Worm (Caenorhabditis elegans) whole organism, L1 larva: ENCODE data around the gene B0554.5.
A peak's percentile ranks its signal among the peaks of the same experiment; 100 is the strongest.

ENCODE experiments used
- C04F5.9 ChIP-seq: sonication (generic microtip); optimal IDR thresholded peaks from 2 replicates; lab custom pipeline; 2016; ENCODE audit warnings: missing genetic modification characterization, missing compliant biosample characterization
- C16A3.4 ChIP-seq: fragments of 150-350 bp; optimal IDR thresholded peaks from 2 replicates; lab custom pipeline; 2014; ENCODE audit warnings: missing biosample characterization, missing genetic modification characterization
- C34B4.2 ChIP-seq: sonication (generic microtip); optimal IDR thresholded peaks from 2 replicates; lab custom pipeline; 2017; ENCODE audit warnings: mild to moderate bottlenecking, missing genetic modification characterization, missing compliant biosample characterization
- blmp-1 ChIP-seq: fragments of 150-350 bp; optimal IDR thresholded peaks from 2 replicates; lab custom pipeline; 2014; ENCODE audit warnings: missing biosample characterization, missing genetic modification characterization
- ceh-63 ChIP-seq: fragments of 200-800 bp; sonication (Bioruptor generic); optimal IDR thresholded peaks from 2 replicates; lab custom pipeline; 2018; ENCODE audit warnings: mild to moderate bottlenecking, missing genetic modification characterization, missing compliant biosample characterization
- ceh-82 ChIP-seq, 3 experiments: fragments of 150-350 bp in 1 of 3; sonication (generic microtip) in 2 of 3; optimal IDR thresholded peaks; 2 replicates each; lab custom pipeline; 2014 to 2017; ENCODE audit warnings: missing biosample characterization in 3 of 3, missing genetic modification characterization in 3 of 3
- ceh-88 ChIP-seq: fragments of 200-800 bp; sonication (Bioruptor generic); IDR thresholded peaks from 2 replicates; pipeline ENCODE4 v1.3.6; 2022; ENCODE audit warnings: missing genetic modification characterization, missing compliant biosample characterization
- dpl-1 ChIP-seq, 3 experiments: fragments of 150-350 bp in 2 of 3; sonication (generic microtip) in 1 of 3; optimal IDR thresholded peaks; 2 replicates each; lab custom pipeline; 2014 to 2017; ENCODE audit warnings: missing biosample characterization in 3 of 3, missing genetic modification characterization in 3 of 3, missing genetic modification reagents in 3 of 3
- efl-1 ChIP-seq, 4 experiments: fragments of 150-350 bp; optimal IDR thresholded peaks in 3 of 4; peaks in 1 of 4; 1 replicate in 1 of 4; 2 replicates in 3 of 4; lab custom pipeline; 2014; ENCODE audit warnings: missing biosample characterization in 2 of 4, missing genetic modification characterization in 2 of 4, missing genetic modification reagents in 2 of 4
- egl-13 ChIP-seq: sonication (generic microtip); optimal IDR thresholded peaks from 2 replicates; lab custom pipeline; 2016; ENCODE audit warnings: missing genotype, missing genetic modification reagents, missing genetic modification characterization, missing compliant biosample characterization
- elt-2 ChIP-seq: sonication (generic microtip); optimal IDR thresholded peaks from 2 replicates; lab custom pipeline; 2016; ENCODE audit warnings: missing genetic modification characterization, mild to moderate bottlenecking, inconsistent platforms, missing compliant biosample characterization, missing genetic modification reagents
- elt-3 ChIP-seq, 6 experiments: fragments of 150-350 bp in 1 of 6; sonication (generic microtip); optimal IDR thresholded peaks; 2 replicates each; lab custom pipeline; 2017 to 2018; ENCODE audit warnings: missing biosample characterization in 6 of 6, missing genetic modification characterization in 6 of 6, inconsistent platforms in 1 of 6
- fos-1 ChIP-seq: fragments of 150-350 bp; optimal IDR thresholded peaks from 2 replicates; lab custom pipeline; 2014; ENCODE audit warnings: missing biosample characterization, missing genetic modification characterization
- grh-1 ChIP-seq: fragments of 200-800 bp; sonication (Bioruptor generic); IDR thresholded peaks from 2 replicates; pipeline ENCODE4 v1.3.6; 2022; ENCODE audit warnings: missing genetic modification reagents, missing genetic modification characterization, missing compliant biosample characterization
- jun-1 ChIP-seq: fragments of 150-350 bp; optimal IDR thresholded peaks from 2 replicates; lab custom pipeline; 2014; ENCODE audit warnings: missing biosample characterization, missing genetic modification reagents, missing genetic modification characterization
- lin-14 ChIP-seq: fragments of 200-800 bp; sonication (Bioruptor generic); optimal IDR thresholded peaks from 2 replicates; lab custom pipeline; 2018; ENCODE audit warnings: mild to moderate bottlenecking, missing genetic modification characterization, moderate library complexity, missing compliant biosample characterization
- lin-35 ChIP-seq, 2 experiments: fragments of 150-350 bp; optimal IDR thresholded peaks; 2 replicates each; lab custom pipeline; 2014; ENCODE audit warnings: missing biosample characterization in 2 of 2, missing genetic modification characterization in 2 of 2, missing genetic modification reagents in 2 of 2
- lsy-2 ChIP-seq, 2 experiments: fragments of 150-350 bp; optimal IDR thresholded peaks; 2 replicates each; lab custom pipeline; 2014; ENCODE audit warnings: missing biosample characterization in 2 of 2, missing genetic modification characterization in 2 of 2
- mab-9 ChIP-seq: fragments of 200-800 bp; sonication (Bioruptor generic); IDR thresholded peaks from 2 replicates; pipeline ENCODE4 v1.3.6; 2022; ENCODE audit warnings: missing genetic modification reagents, missing genetic modification characterization, missing compliant biosample characterization
- mdl-1 ChIP-seq, 2 experiments: fragments of 150-350 bp; optimal IDR thresholded peaks; 2 replicates each; lab custom pipeline; 2014 to 2017; ENCODE audit warnings: missing biosample characterization in 2 of 2, missing genetic modification characterization in 2 of 2, inconsistent platforms in 1 of 2
- mep-1 ChIP-seq: fragments of 150-350 bp; optimal IDR thresholded peaks from 2 replicates; lab custom pipeline; 2014; ENCODE audit warnings: missing biosample characterization, missing genetic modification characterization
- nhr-11 ChIP-seq: fragments of 150-350 bp; optimal IDR thresholded peaks from 2 replicates; lab custom pipeline; 2014; ENCODE audit warnings: missing biosample characterization, missing genetic modification characterization
- nhr-12 ChIP-seq: sonication (generic microtip); optimal IDR thresholded peaks from 2 replicates; lab custom pipeline; 2017; ENCODE audit warnings: missing biosample characterization, missing genetic modification characterization
- nhr-19 ChIP-seq: fragments of 200-800 bp; sonication (Bioruptor generic); conservative IDR thresholded peaks from 2 replicates; pipeline ENCODE4 v1.3.6; 2022; ENCODE audit warnings: missing genetic modification characterization, missing compliant biosample characterization
- nhr-20 ChIP-seq: sonication (generic microtip); optimal IDR thresholded peaks from 2 replicates; lab custom pipeline; 2016; ENCODE audit warnings: mild to moderate bottlenecking, missing genetic modification characterization, missing compliant biosample characterization
- nhr-28 ChIP-seq: fragments of 150-350 bp; optimal IDR thresholded peaks from 2 replicates; lab custom pipeline; 2014; ENCODE audit warnings: missing biosample characterization, missing genetic modification characterization
- nhr-47 ChIP-seq: sonication (generic microtip); optimal IDR thresholded peaks from 2 replicates; lab custom pipeline; 2016; ENCODE audit warnings: mild to moderate bottlenecking, missing genetic modification characterization, moderate library complexity, missing compliant biosample characterization
- nhr-71 ChIP-seq: sonication (generic microtip); optimal IDR thresholded peaks from 2 replicates; lab custom pipeline; 2016; ENCODE audit warnings: mild to moderate bottlenecking, missing genetic modification characterization, moderate library complexity, missing compliant biosample characterization
- nhr-85 ChIP-seq: sonication (generic microtip); peaks from one replicate; lab custom pipeline; 2016; ENCODE audit warnings: missing genetic modification characterization, inconsistent platforms, missing compliant biosample characterization
- nhr-90 ChIP-seq: sonication (generic microtip); optimal IDR thresholded peaks from 2 replicates; lab custom pipeline; 2016; ENCODE audit warnings: mild to moderate bottlenecking, missing genetic modification characterization, missing compliant biosample characterization; ENCODE audit not compliant: poor library complexity
- pag-3 ChIP-seq: sonication (generic microtip); optimal IDR thresholded peaks from 2 replicates; lab custom pipeline; 2017; ENCODE audit warnings: missing genetic modification characterization, mild to moderate bottlenecking, missing compliant biosample characterization, antibody characterized with exemption, borderline replicate concordance; ENCODE audit not compliant: insufficient read depth
- skn-1 ChIP-seq: fragments of 150-350 bp; optimal IDR thresholded peaks from 2 replicates; lab custom pipeline; 2014; ENCODE audit warnings: missing biosample characterization, missing genetic modification characterization
- snu-23 ChIP-seq: sonication (generic microtip); optimal IDR thresholded peaks from 2 replicates; lab custom pipeline; 2016; ENCODE audit warnings: missing genetic modification characterization, missing compliant biosample characterization
- sox-4 ChIP-seq: sonication (generic microtip); optimal IDR thresholded peaks from 2 replicates; lab custom pipeline; 2016; ENCODE audit warnings: missing genetic modification characterization, missing compliant biosample characterization
- tbx-2 ChIP-seq: sonication (generic microtip); optimal IDR thresholded peaks from 2 replicates; lab custom pipeline; 2016; ENCODE audit warnings: missing genetic modification characterization, missing compliant biosample characterization
- tlp-1 ChIP-seq: fragments of 150-350 bp; optimal IDR thresholded peaks from 2 replicates; lab custom pipeline; 2014; ENCODE audit warnings: missing biosample characterization, missing genetic modification characterization
- unc-130 ChIP-seq: fragments of 150-350 bp; optimal IDR thresholded peaks from 2 replicates; lab custom pipeline; 2017; ENCODE audit warnings: missing biosample characterization, missing genetic modification characterization, inconsistent platforms
- unc-62 ChIP-seq: fragments of 150-350 bp; optimal IDR thresholded peaks from 2 replicates; lab custom pipeline; 2014; ENCODE audit warnings: missing biosample characterization, missing genetic modification reagents, missing genetic modification characterization
- unc-98 ChIP-seq: fragments of 200-800 bp; sonication (Bioruptor generic); IDR thresholded peaks from 2 replicates; pipeline ENCODE4 v1.3.6; 2022; ENCODE audit warnings: missing genetic modification characterization, missing compliant biosample characterization
- vab-15 ChIP-seq: sonication (generic microtip); optimal IDR thresholded peaks from 2 replicates; lab custom pipeline; 2017; ENCODE audit warnings: missing genotype, mild to moderate bottlenecking, missing genetic modification characterization, missing compliant biosample characterization
- zip-4 ChIP-seq: fragments of 200-800 bp; sonication (Bioruptor generic); optimal IDR thresholded peaks from 2 replicates; lab custom pipeline; 2018; ENCODE audit warnings: mild to moderate bottlenecking, missing genetic modification characterization, moderate library complexity, missing compliant biosample characterization

The B0554.5 gene

DNA sequence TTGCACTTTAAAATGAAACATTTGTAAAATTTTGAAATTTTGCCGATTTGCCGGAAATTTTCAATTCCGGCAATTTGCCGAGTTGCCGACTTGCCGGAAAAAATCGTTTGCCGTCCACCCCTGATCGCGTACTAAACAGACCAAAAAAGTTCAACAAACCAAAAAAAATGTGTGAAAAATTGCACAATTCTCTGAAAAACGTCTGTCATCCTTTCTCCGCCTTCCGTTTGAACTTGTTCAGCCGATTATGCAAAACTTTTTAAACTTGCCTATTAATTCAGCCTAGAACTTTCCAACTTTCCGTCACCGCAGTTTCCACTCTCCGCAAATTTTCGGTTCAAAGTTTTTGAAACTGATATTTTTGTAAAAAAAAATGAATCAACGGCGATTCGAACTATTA lies at the start of gene B0554.5:
B0554.5 (plus strand) TSS at position 301 of the 400 bp plus-strand sequence.
- TF ChIP-seq ceh-88 (GFP tag; lab: Robert Waterston, UW) (no peak), nhr-11 (no peak), elt-2 (no peak), sox-4 (tag; lab: Kevin White, UChicago) (no peak), dpl-1 (GFP tag; optimal IDR thresholded peaks at IDR 0.05; lab: Kevin White, UChicago) (no peak), egl-13 (no peak), C04F5.9 (tag; lab: Kevin White, UChicago) (no peak), nhr-71 (tag; lab: Kevin White, UChicago) (no peak), mab-9 (GFP tag; lab: Robert Waterston, UW) (no peak), unc-62 (GFP tag; lab: Kevin White, UChicago) (no peak), C34B4.2 (tag; lab: Kevin White, UChicago) (no peak)

DNA sequence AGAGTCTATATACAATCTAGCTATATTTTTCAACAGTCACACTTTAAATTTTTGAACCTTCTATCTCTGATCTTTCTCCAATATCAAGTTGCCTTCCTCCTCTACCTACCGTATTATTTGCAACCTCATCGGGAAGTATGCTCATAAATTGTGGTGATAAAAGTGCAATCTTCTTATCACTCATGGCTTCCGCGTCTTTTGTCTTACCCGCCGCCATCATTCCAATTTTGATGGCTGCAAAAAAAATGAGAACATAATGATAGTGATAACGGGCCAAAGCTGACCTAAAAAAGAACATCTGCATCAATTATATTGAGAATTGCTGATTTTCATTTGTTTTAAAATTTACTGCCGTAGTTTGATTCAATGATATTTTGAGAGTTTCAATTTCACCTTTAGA lies 47.5 kb upstream of the B0554.5 start:
- TF ChIP-seq efl-1 (optimal IDR thresholded peaks at IDR 0.05; lab: Kevin White, UChicago) (no peak), efl-1 (GFP tag; optimal IDR thresholded peaks at IDR 0.05 in 1 of 2; lab: Kevin White, UChicago) (peak in 1 of 2 experiments; percentile 35), pag-3 (no peak)

DNA sequence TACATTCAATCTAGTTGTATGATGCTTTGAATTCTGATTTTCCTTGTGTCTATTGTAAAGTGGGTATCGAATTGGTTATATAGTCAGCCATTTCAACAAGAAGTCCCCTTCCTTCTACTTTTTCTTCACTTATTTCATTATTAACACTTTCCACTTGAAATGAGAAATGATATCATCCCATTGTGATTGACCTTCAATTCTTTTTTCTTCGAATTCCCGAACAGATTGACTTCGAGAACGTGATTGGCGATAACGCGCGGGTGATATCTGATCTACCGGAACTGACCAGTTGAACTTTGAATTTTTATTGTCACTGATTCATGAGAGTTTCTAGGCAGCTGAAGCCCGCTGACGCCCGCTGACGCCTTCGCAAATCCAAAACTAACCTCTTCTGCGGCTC lies 46.0 kb upstream of the B0554.5 start:
- peak; percentile 15 for TF ChIP-seq nhr-20 (tag; lab: Kevin White, UChicago)
- TF ChIP-seq grh-1: no peak
- TF ChIP-seq nhr-12 (tag; lab: Kevin White, UChicago): no peak
- TF ChIP-seq nhr-85 (tag; lab: Kevin White, UChicago): peak; percentile 44
- TF ChIP-seq blmp-1 (tag; lab: Kevin White, UChicago): peak; percentile 34
- TF ChIP-seq, all 84 proteins: peak for 3

DNA sequence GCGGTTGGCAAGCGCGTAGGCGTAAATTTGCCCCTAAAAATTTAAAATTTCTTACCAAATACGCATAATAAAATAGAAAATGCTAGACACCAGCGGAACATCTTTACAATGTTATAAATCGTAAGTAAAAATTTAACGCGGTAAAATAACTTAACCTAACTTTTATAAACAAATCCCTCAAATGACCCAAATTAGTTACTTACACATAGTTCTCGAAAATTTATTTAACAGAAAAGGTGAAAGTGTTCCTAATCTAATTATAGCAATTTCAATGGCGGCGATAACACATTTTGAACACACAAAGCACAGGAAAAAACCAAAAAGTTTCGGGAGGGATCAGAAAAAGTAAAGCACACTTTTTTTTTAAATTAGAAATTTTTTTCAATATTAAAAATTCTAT lies 44.1 kb upstream of the B0554.5 start, which contains the start of gene mltn-8:
mltn-8 (minus strand) TSS at position 101 of the 400 bp plus-strand sequence.
- TF ChIP-seq zip-4 (GFP tag; lab: Kevin White, UChicago) (no peak), lin-14 (GFP tag; lab: Kevin White, UChicago) (no peak), egl-13 (no peak), nhr-12 (tag; lab: Kevin White, UChicago) (no peak), tlp-1 (tag; lab: Kevin White, UChicago) (no peak), unc-130 (no peak), grh-1 (no peak)

DNA sequence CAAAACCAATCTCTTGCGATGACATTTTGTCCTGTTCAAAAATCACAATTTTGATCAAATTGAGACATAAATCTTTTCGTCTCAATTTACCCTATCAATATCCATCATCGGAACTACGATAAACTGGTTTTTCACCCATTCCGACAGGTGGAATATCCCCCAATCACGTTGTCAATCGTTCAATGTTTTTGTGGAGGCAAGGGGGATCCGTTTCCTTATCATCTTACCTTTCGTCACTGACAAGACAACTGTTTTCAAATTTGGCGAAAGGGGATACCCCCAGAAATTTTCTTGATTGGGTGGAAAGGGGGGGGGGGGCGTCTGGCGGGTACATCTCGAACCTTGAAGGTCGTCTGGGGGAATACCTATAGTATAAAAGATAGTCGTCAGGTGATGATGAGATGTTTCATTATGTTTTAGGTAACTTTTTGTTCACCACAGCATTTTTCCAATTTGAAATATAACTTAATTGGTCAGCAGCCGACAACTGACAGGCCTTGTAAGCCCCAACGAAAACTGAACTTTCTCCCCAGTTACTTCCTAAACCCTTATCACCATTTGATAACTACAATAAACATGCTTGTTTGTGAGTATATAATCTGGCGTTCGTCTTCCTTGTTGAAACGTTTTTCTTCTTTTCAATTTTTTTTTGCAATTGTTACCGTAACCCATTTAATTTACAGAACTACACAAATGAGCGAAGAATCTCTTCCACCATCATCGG lies 42.9 kb upstream of the B0554.5 start, which contains the start of gene ZK6.8:
ZK6.8 (plus strand) TSS at position 682 of the 724 bp plus-strand sequence.
- TF ChIP-seq dpl-1 (GFP tag; optimal IDR thresholded peaks at IDR 0.05; lab: Kevin White, UChicago) (peak in 1 of 3 experiments; percentile 23), fos-1 (no peak), lsy-2 (tag; optimal IDR thresholded peaks at IDR 0.05; lab: Kevin White, UChicago) (peak in 1 of 2 experiments; percentile 65), tbx-2 (tag; lab: Kevin White, UChicago) (peak; percentile 73), elt-2 (no peak), efl-1 (optimal IDR thresholded peaks at IDR 0.05; lab: Kevin White, UChicago) (no peak), efl-1 (GFP tag; optimal IDR thresholded peaks at IDR 0.05 in 1 of 2; lab: Kevin White, UChicago) (peak in 1 of 2 experiments; percentile 86), unc-98 (GFP tag; lab: Robert Waterston, UW) (no peak), skn-1 (tag; lab: Kevin White, UChicago) (peak; percentile 20), nhr-90 (peak; percentile 79), mep-1 (no peak), nhr-20 (tag; lab: Kevin White, UChicago) (peak; percentile 90), ceh-63 (GFP tag; lab: Kevin White, UChicago) (no peak), vab-15 (tag; lab: Kevin White, UChicago) (peak; percentile 57), sox-4 (tag; lab: Kevin White, UChicago) (no peak), nhr-11 (no peak), lin-35 (GFP tag; optimal IDR thresholded peaks at IDR 0.05; lab: Kevin White, UChicago) (peak in 1 of 2 experiments; percentile 67), jun-1 (tag; lab: Kevin White, UChicago) (peak; percentile 38), elt-3 (tag; optimal IDR thresholded peaks at IDR 0.05; lab: Kevin White, UChicago) (peak; percentile 78 to 99 (median 84)), C16A3.4 (peak; percentile 11), nhr-28 (no peak), mdl-1 (tag; optimal IDR thresholded peaks at IDR 0.05; lab: Kevin White, UChicago) (peak in 1 of 2 experiments; percentile 77), nhr-71 (tag; lab: Kevin White, UChicago) (peak; percentile 79), nhr-85 (tag; lab: Kevin White, UChicago) (peak; percentile 99), snu-23 (GFP tag; lab: Kevin White, UChicago) (peak; percentile 49), nhr-19 (GFP tag; lab: Robert Waterston, UW) (peak; percentile 79), ceh-82 (tag; optimal IDR thresholded peaks at IDR 0.05; lab: Kevin White, UChicago) (no peak), nhr-47 (peak; percentile 51)
